Worm (Caenorhabditis elegans): Measurements from ENCODE around the gene fln-2.

- TF ChIP-seq hnd-1 (tag; optimal IDR thresholded peaks at IDR 0.05), result no peak
- no peak for TF ChIP-seq B0310.2 (tag; optimal IDR thresholded peaks at IDR 0.05)
Observed at ce11 chrX:9443871-9444270, 46.4 kb downstream of the fln-2 start.

All from whole organism, early embryonic.